Fruit fly (Drosophila melanogaster): Measurements from ENCODE around the gene Qtzl.

- TF ChIP-seq CG34406 (GFP tag; optimal IDR thresholded peaks at IDR 0.05) (no peak), fd59A (GFP tag; optimal IDR thresholded peaks at IDR 0.05) (no peak), fkh (GFP tag; optimal IDR thresholded peaks at IDR 0.05) (no peak), pdm3 (GFP tag; optimal IDR thresholded peaks at IDR 0.05) (no peak), CG7368 (GFP tag; optimal IDR thresholded peaks at IDR 0.05) (no peak)
Measured at dm6 chr2L:11969424-11969823, 26.1 kb upstream of the Qtzl start.
